Worm (Caenorhabditis elegans) whole organism, young adult: ENCODE measurements around the gene pbs-3.

ENCODE experiments used
- B0336.3 ChIP-seq: fragments of 200-800 bp; sonication (Bioruptor generic); IDR thresholded peaks from 2 replicates; pipeline ENCODE4 v1.3.6; 2022; ENCODE audit warnings: missing genetic modification characterization, missing compliant biosample characterization
- C06A6.2 ChIP-seq: fragments of 200-800 bp; sonication (Bioruptor generic); conservative IDR thresholded peaks from 2 replicates; pipeline ENCODE4 v1.3.6; 2022; ENCODE audit warnings: missing genetic modification characterization, missing compliant biosample characterization
- F33H1.4 ChIP-seq: fragments of 200-800 bp; sonication (Bioruptor generic); IDR thresholded peaks from 2 replicates; pipeline ENCODE4 v1.3.6; 2022; ENCODE audit warnings: missing genetic modification reagents, missing genetic modification characterization, missing compliant biosample characterization
- F37B4.10 ChIP-seq: fragments of 200-800 bp; sonication (Bioruptor generic); IDR thresholded peaks from 2 replicates; pipeline ENCODE4 v1.3.6; 2022; ENCODE audit warnings: missing genetic modification characterization, missing compliant biosample characterization
- F57A8.1 ChIP-seq: fragments of 200-800 bp; sonication (Bioruptor generic); optimal IDR thresholded peaks from 2 replicates; lab custom pipeline; 2018; ENCODE audit warnings: mild to moderate bottlenecking, missing genetic modification characterization, moderate library complexity, missing compliant biosample characterization
- T07F8.4 ChIP-seq: sonication (generic microtip); optimal IDR thresholded peaks from 2 replicates; lab custom pipeline; 2016; ENCODE audit warnings: mild to moderate bottlenecking, missing genetic modification characterization, moderate library complexity, missing compliant biosample characterization
- Y53G8AR.9 ChIP-seq: fragments of 200-800 bp; sonication (Bioruptor generic); conservative IDR thresholded peaks from 2 replicates; pipeline ENCODE4 v1.3.6; 2022; ENCODE audit warnings: missing genetic modification reagents, missing genetic modification characterization, missing compliant biosample characterization
- Y67H2A.10 ChIP-seq: fragments of 200-800 bp; sonication (Bioruptor generic); conservative IDR thresholded peaks from 2 replicates; pipeline ENCODE4 v1.3.6; 2022; ENCODE audit warnings: missing genetic modification reagents, missing genetic modification characterization, missing compliant biosample characterization
- Y79H2A.3 ChIP-seq: fragments of 200-800 bp; sonication (Bioruptor generic); conservative IDR thresholded peaks from 2 replicates; pipeline ENCODE4 v1.3.6; 2022; ENCODE audit warnings: missing genetic modification reagents, missing genetic modification characterization, missing compliant biosample characterization
- aptf-2 ChIP-seq: fragments of 200-800 bp; sonication (Bioruptor generic); conservative IDR thresholded peaks from 2 replicates; pipeline ENCODE4 v1.3.6; 2022; ENCODE audit warnings: missing genetic modification reagents, missing genetic modification characterization, missing compliant biosample characterization
- attf-3 ChIP-seq: fragments of 200-800 bp; sonication (Bioruptor generic); conservative IDR thresholded peaks from 2 replicates; pipeline ENCODE4 v1.3.6; 2022; ENCODE audit warnings: missing genetic modification reagents, missing genetic modification characterization, missing compliant biosample characterization
- bed-1 ChIP-seq: fragments of 200-800 bp; sonication (Bioruptor generic); IDR thresholded peaks from 2 replicates; pipeline ENCODE4 v1.3.6; 2022; ENCODE audit warnings: missing genetic modification reagents, missing genetic modification characterization, missing compliant biosample characterization
- ccch-3 ChIP-seq: fragments of 200-800 bp; sonication (Bioruptor generic); optimal IDR thresholded peaks from 2 replicates; lab custom pipeline; 2018; ENCODE audit warnings: mild to moderate bottlenecking, missing genetic modification characterization, missing compliant biosample characterization
- cebp-1 ChIP-seq, 2 experiments: fragments of 200-800 bp in 1 of 2; sonication (Bioruptor generic) in 1 of 2; sonication (generic microtip) in 1 of 2; IDR thresholded peaks in 1 of 2; optimal IDR thresholded peaks in 1 of 2; 2 replicates each; pipeline versions ENCODE4 v1.3.6 to Lab custom; 2017 to 2022; ENCODE audit warnings: missing compliant biosample characterization in 2 of 2, missing genetic modification characterization in 2 of 2, mild to moderate bottlenecking in 1 of 2, missing genetic modification reagents in 1 of 2, moderate library complexity in 1 of 2
- ceh-100 ChIP-seq: fragments of 200-800 bp; sonication (Bioruptor generic); IDR thresholded peaks from 2 replicates; pipeline ENCODE4 v1.3.6; 2022; ENCODE audit warnings: missing genetic modification reagents, missing genetic modification characterization, missing compliant biosample characterization
- chd-7 ChIP-seq: sonication (generic microtip); optimal IDR thresholded peaks from 2 replicates; lab custom pipeline; 2016; ENCODE audit warnings: mild to moderate bottlenecking, missing genetic modification characterization, moderate library complexity, missing compliant biosample characterization
- dpl-1 ChIP-seq: fragments of 150-350 bp; optimal IDR thresholded peaks from 2 replicates; lab custom pipeline; 2014; ENCODE audit warnings: missing biosample characterization, missing genetic modification reagents, missing genetic modification characterization
- efl-1 ChIP-seq: fragments of 150-350 bp; optimal IDR thresholded peaks from 2 replicates; lab custom pipeline; 2014; ENCODE audit warnings: missing biosample characterization, missing genetic modification reagents, missing genetic modification characterization
- egrh-3 ChIP-seq: fragments of 200-800 bp; sonication (Bioruptor generic); IDR thresholded peaks from 2 replicates; pipeline ENCODE4 v1.3.6; 2022; ENCODE audit warnings: missing genetic modification reagents, missing genetic modification characterization, missing compliant biosample characterization
- ekl-4 ChIP-seq: fragments of 200-800 bp; sonication (Bioruptor generic); IDR thresholded peaks from 2 replicates; pipeline ENCODE4 v1.3.6; 2022; ENCODE audit warnings: missing genetic modification reagents, missing genetic modification characterization, missing compliant biosample characterization
- ets-4 ChIP-seq: fragments of 200-800 bp; sonication (Bioruptor generic); optimal IDR thresholded peaks from 2 replicates; lab custom pipeline; 2018; ENCODE audit warnings: mild to moderate bottlenecking, missing genetic modification characterization, missing compliant biosample characterization
- hmg-1.2 ChIP-seq: fragments of 200-800 bp; sonication (Bioruptor generic); IDR thresholded peaks from 2 replicates; pipeline ENCODE4 v1.3.6; 2022; ENCODE audit warnings: missing genetic modification reagents, missing genetic modification characterization, missing compliant biosample characterization
- lag-1 ChIP-seq: fragments of 200-800 bp; sonication (Bioruptor generic); IDR thresholded peaks from 2 replicates; pipeline ENCODE4 v1.3.6; 2022; ENCODE audit warnings: missing genetic modification reagents, missing genetic modification characterization, missing compliant biosample characterization
- lsy-27 ChIP-seq: sonication (generic microtip); optimal IDR thresholded peaks from 2 replicates; lab custom pipeline; 2017; ENCODE audit warnings: missing genetic modification characterization, mild to moderate bottlenecking, missing compliant biosample characterization, antibody characterized with exemption, missing genotype, borderline replicate concordance; ENCODE audit not compliant: insufficient read depth
- madf-3 ChIP-seq: fragments of 200-800 bp; sonication (Bioruptor generic); IDR thresholded peaks from 2 replicates; pipeline ENCODE4 v1.3.6; 2022; ENCODE audit warnings: missing genetic modification reagents, missing genetic modification characterization, missing compliant biosample characterization
- madf-6 ChIP-seq: fragments of 200-800 bp; sonication (Bioruptor generic); IDR thresholded peaks from 2 replicates; pipeline ENCODE4 v1.3.6; 2022; ENCODE audit warnings: missing genetic modification reagents, missing genetic modification characterization, missing compliant biosample characterization
- madf-8 ChIP-seq: fragments of 200-800 bp; sonication (Bioruptor generic); conservative IDR thresholded peaks from 2 replicates; pipeline ENCODE4 v1.3.6; 2022; ENCODE audit warnings: missing genetic modification reagents, missing genetic modification characterization, missing compliant biosample characterization
- mes-4 ChIP-seq: sonication (generic microtip); optimal IDR thresholded peaks from 2 replicates; lab custom pipeline; 2016; ENCODE audit warnings: missing genotype, missing genetic modification characterization, missing compliant biosample characterization
- mxl-1 ChIP-seq: sonication (generic microtip); optimal IDR thresholded peaks from 2 replicates; lab custom pipeline; 2016; ENCODE audit warnings: missing genetic modification characterization, missing compliant biosample characterization
- nfya-2 ChIP-seq: fragments of 200-800 bp; sonication (Bioruptor generic); IDR thresholded peaks from 2 replicates; pipeline ENCODE4 v1.3.6; 2022; ENCODE audit warnings: missing genetic modification reagents, missing genetic modification characterization, missing compliant biosample characterization
- nhr-120 ChIP-seq: fragments of 200-800 bp; sonication (Bioruptor generic); IDR thresholded peaks from 2 replicates; pipeline ENCODE4 v1.3.6; 2022; ENCODE audit warnings: missing genetic modification characterization, missing compliant biosample characterization
- pha-4 ChIP-seq: fragments of 150-350 bp; sonication (generic microtip); optimal IDR thresholded peaks from 2 replicates; lab custom pipeline; 2014; ENCODE audit warnings: missing biosample characterization, missing genetic modification reagents, missing genetic modification characterization
- rec-8 ChIP-seq, 2 experiments: sonication (generic microtip); optimal IDR thresholded peaks; 2 replicates each; lab custom pipeline; 2016; ENCODE audit warnings: mild to moderate bottlenecking in 2 of 2, missing genetic modification characterization in 2 of 2, missing genetic modification reagents in 2 of 2, missing genotype in 2 of 2, missing biosample characterization in 1 of 2, missing compliant biosample characterization in 1 of 2, moderate library complexity in 1 of 2
- snpc-3.4 ChIP-seq: sonication (generic microtip); optimal IDR thresholded peaks from 2 replicates; lab custom pipeline; 2017; ENCODE audit warnings: missing genetic modification characterization, mild to moderate bottlenecking, missing compliant biosample characterization, antibody characterized with exemption, moderate library complexity, missing genotype, missing genetic modification reagents
- snpc-4 ChIP-seq, 5 experiments: fragments of 150-350 bp in 1 of 5; sonication (generic microtip) in 4 of 5; optimal IDR thresholded peaks; 2 replicates each; lab custom pipeline; 2014 to 2018; ENCODE audit warnings: missing genetic modification characterization in 5 of 5, missing biosample characterization in 3 of 5, antibody characterized with exemption in 2 of 5, mild to moderate bottlenecking in 2 of 5, missing compliant biosample characterization in 2 of 5, missing genotype in 2 of 5, moderate library complexity in 2 of 5, missing genetic modification reagents in 1 of 5
- tbp1 ChIP-seq: fragments of 200-800 bp; sonication (Bioruptor generic); optimal IDR thresholded peaks from 2 replicates; lab custom pipeline; 2018; ENCODE audit warnings: mild to moderate bottlenecking, missing genetic modification characterization, missing compliant biosample characterization
- unc-130 ChIP-seq: sonication (generic microtip); optimal IDR thresholded peaks from 2 replicates; lab custom pipeline; 2016; ENCODE audit warnings: missing genetic modification reagents, missing genetic modification characterization, missing compliant biosample characterization
- zfh-2 ChIP-seq: fragments of 200-800 bp; sonication (Bioruptor generic); conservative IDR thresholded peaks from 2 replicates; pipeline ENCODE4 v1.3.6; 2022; ENCODE audit warnings: missing genetic modification reagents, missing genetic modification characterization, missing compliant biosample characterization

The pbs-3 gene

DNA sequence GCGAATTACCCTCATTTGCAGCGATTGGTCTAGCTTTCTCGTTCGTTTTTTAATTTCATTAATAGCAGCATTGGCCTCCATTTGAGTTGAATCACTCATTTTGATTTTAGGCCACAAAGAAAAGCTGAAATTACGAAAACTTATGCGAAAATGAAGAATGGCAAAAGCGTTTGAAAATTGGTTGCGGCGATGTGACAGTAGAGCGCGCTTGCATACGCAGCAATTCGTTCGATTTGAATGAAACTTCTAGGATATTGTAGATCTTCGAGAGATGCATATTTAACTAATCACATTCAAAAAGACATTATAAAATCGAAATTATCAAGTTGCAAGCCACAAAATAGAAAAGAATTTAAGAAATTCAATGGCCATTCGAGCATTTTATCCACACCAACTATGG is 4.5 kb upstream of the pbs-3 start, which contains the start of gene ulp-2:
Gene ulp-2 (minus strand): TSS at position 158 of the 400 bp plus-strand sequence.
- no peak for TF ChIP-seq F33H1.4 (GFP tag; lab: Robert Waterston, UW)
- peak; percentile 15; the same call in 1 of the 2 replicates for TF ChIP-seq hmg-1.2 (GFP tag; lab: Robert Waterston, UW)
- no peak for TF ChIP-seq lsy-27
- no peak for TF ChIP-seq ekl-4 (GFP tag; lab: Robert Waterston, UW)
- TF ChIP-seq bed-1: no peak
- no peak for TF ChIP-seq attf-3 (GFP tag; lab: Robert Waterston, UW)
- no peak for TF ChIP-seq egrh-3 (GFP tag; lab: Robert Waterston, UW)
- TF ChIP-seq madf-8: no peak
- no peak for TF ChIP-seq tbp1 (GFP tag; lab: Kevin White, UChicago)
- TF ChIP-seq, all 124 proteins: peak for 1

DNA sequence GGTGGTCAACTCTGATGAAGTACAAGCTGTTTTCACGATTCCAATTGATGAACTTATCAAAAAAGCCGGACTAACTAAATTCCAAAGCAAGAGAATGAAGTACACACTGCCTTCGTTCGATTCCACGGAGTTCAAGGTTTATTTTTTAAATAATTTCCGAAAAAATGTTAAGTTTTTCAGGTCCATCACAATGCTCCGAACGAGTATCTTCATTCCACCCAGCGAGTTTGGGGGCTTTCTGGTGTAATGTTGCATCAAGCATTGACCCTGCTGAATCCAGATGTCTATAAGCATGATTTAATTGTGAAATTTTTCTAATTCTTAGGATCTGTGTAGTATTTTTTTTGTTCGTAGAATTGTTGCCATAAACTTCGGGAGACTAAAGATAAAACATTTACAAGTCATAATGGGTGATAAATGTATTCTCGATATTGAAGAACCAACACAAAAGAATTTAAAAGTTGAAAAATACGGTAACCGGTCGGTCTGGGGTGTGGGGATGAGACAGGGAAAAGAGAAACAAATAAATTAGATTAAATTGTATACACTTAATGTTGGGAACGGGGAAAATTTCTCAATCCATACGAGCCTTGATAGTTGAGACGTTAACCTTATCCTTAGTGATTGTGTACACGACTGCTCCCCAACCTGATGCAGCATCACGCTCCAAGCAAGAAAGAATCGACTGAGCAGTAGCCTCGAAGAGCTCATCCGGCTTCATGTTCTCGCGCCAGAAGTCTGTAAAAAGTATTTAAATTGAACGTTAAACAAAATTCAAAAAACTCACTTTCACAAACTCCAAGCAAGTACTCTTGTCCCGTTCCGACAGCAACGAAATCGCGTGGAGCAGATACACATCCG is 898 bp downstream of the pbs-3 start:
- TF ChIP-seq F37B4.10 (GFP tag; lab: Robert Waterston, UW) (no peak), Y67H2A.10 (no peak), nhr-120 (GFP tag; lab: Robert Waterston, UW) (no peak), madf-6 (GFP tag; lab: Robert Waterston, UW) (peak; percentile 50), snpc-3.4 (tag; lab: Kevin White, UChicago) (peak; percentile 21), nfya-2 (no peak), ekl-4 (GFP tag; lab: Robert Waterston, UW) (0 out of 2 replicates have a peak, but pooled peaks have one; percentile 9), efl-1 (GFP tag; lab: Kevin White, UChicago) (no peak), snpc-4 (GFP tag; optimal IDR thresholded peaks at IDR 0.05; lab: Kevin White, UChicago) (no peak), snpc-4 (tag; optimal IDR thresholded peaks at IDR 0.05; lab: Kevin White, UChicago) (peak in 1 of 4 experiments; percentile 7), tbp1 (GFP tag; lab: Kevin White, UChicago) (peak; percentile 7), B0336.3 (GFP tag; lab: Robert Waterston, UW) (0 out of 2 replicates have a peak, but pooled peaks have one; percentile 30), cebp-1 (GFP tag; IDR thresholded peaks at IDR 0.05; lab: Robert Waterston, UW) (no peak), cebp-1 (tag; optimal IDR thresholded peaks at IDR 0.05; lab: Kevin White, UChicago) (peak; percentile 27), Y53G8AR.9 (peak; percentile 24; the same call in 1 of the 2 replicates), madf-3 (GFP tag; lab: Robert Waterston, UW) (peak; percentile 82; the same call in 1 of the 2 replicates), T07F8.4 (tag; lab: Kevin White, UChicago) (no peak), unc-130 (GFP tag; lab: Kevin White, UChicago) (no peak), C06A6.2 (GFP tag; lab: Robert Waterston, UW) (0 out of 2 replicates have a peak, but pooled peaks have one; percentile 20)

DNA sequence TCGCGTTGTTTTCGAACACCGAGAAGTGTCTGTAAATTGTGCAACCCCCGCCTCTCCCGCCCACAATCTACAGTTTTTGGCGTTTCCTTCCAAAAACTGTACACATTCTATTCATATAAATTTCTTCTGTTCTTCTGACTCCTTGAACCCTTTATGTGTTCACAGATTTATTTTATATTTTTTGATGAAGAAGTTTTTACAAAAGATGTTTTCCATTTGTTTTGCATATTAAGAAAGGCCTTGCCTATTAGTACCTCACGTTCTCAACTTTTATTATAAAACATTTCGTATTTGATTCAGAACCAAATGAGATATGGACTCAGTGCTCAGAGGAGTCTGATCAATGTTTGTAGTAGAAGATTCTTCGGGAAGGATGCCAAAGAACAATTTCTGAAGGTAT is 1.9 kb downstream of the pbs-3 start, which contains the start of gene ndx-3:
Gene ndx-3 (plus strand): TSS at position 301 of the 400 bp plus-strand sequence.
- no peak for TF ChIP-seq unc-130 (GFP tag; lab: Kevin White, UChicago)
- no peak for TF ChIP-seq F57A8.1 (GFP tag; lab: Kevin White, UChicago)
- TF ChIP-seq lsy-27: no peak
- TF ChIP-seq rec-8 (tag; optimal IDR thresholded peaks at IDR 0.05; lab: Kevin White, UChicago): no peak
- no peak for TF ChIP-seq B0336.3 (GFP tag; lab: Robert Waterston, UW)
- TF ChIP-seq pha-4 (tag; lab: Kevin White, UChicago): no peak
- no peak for TF ChIP-seq ceh-100
- no peak for TF ChIP-seq aptf-2
- TF ChIP-seq zfh-2 (GFP tag; lab: Robert Waterston, UW): no peak
- TF ChIP-seq chd-7 (tag; lab: Kevin White, UChicago): no peak
- TF ChIP-seq mxl-1: no peak
- no peak for TF ChIP-seq dpl-1 (GFP tag; lab: Kevin White, UChicago)
- no peak for TF ChIP-seq mes-4 (tag; lab: Kevin White, UChicago)
- TF ChIP-seq Y79H2A.3 (GFP tag; lab: Robert Waterston, UW): no peak
- no peak for TF ChIP-seq ets-4 (GFP tag; lab: Kevin White, UChicago)
- TF ChIP-seq ccch-3 (GFP tag; lab: Kevin White, UChicago): no peak
- no peak for TF ChIP-seq lag-1 (GFP tag; lab: Robert Waterston, UW)
